Fruit fly (Drosophila melanogaster) whole organism, prepupa: Measurements from ENCODE around the gene Z600.

ENCODE experiments used
- CG11294 ChIP-seq: fragments of 200-800 bp; sonication (Bioruptor generic); IDR thresholded peaks from 2 replicates; pipeline ENCODE4 v1.3.6; 2022; ENCODE audit warnings: missing biosample characterization, missing genetic modification characterization
- CG6808 ChIP-seq: fragments of 200-800 bp; sonication (Bioruptor generic); optimal IDR thresholded peaks from 3 replicates; lab custom pipeline; 2017; ENCODE audit warnings: missing biosample characterization, missing genetic modification characterization, mild to moderate bottlenecking, moderate library complexity, missing genetic modification reagents
- Gug ChIP-seq: fragments of 200-800 bp; sonication (Bioruptor generic); IDR thresholded peaks from 2 replicates; pipeline ENCODE4 v1.3.6; 2022; ENCODE audit warnings: missing biosample characterization, missing genetic modification characterization
- cyc ChIP-seq: fragments of 200-800 bp; sonication (Bioruptor generic); optimal IDR thresholded peaks from 3 replicates; lab custom pipeline; 2016; ENCODE audit warnings: missing biosample characterization, missing genetic modification characterization
- eg ChIP-seq: fragments of 200-800 bp; sonication (Bioruptor generic); IDR thresholded peaks from 3 replicates; pipeline ENCODE4 v1.3.6; 2022; ENCODE audit warnings: missing biosample characterization, missing genetic modification characterization
- fd85E ChIP-seq: fragments of 200-800 bp; sonication (Bioruptor generic); optimal IDR thresholded peaks from 3 replicates; lab custom pipeline; 2016; ENCODE audit warnings: missing biosample characterization, missing genetic modification characterization
- svp ChIP-seq: fragments of 200-800 bp; sonication (Bioruptor generic); peaks from one replicate; lab custom pipeline; 2016; ENCODE audit warnings: missing biosample characterization, missing genetic modification characterization
- vri ChIP-seq: fragments of 200-800 bp; sonication (Bioruptor generic); optimal IDR thresholded peaks from 3 replicates; lab custom pipeline; 2016; ENCODE audit warnings: missing biosample characterization, mild to moderate bottlenecking, missing genetic modification characterization

DNA sequence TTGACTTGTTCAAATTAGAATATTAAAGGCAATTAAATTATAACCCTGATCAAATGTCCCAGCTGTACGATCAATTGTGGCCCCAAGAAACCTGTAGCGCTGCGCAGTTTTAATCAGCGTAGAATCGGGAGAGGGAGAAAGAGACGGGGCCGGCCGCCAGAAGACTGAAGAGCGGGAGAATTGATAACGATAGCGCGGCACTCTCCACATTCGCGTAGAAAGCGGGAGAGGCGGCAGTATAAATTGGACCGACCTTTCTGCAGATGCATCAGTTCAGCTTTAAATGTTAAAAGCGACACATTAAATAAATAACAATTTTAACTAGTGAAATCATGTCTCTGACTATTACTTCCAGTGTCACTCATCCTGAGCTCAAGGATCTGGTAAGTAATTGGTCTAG, 1.9 kb downstream of the Z600 start, which contains the start of gene MsrA:
- TF ChIP-seq cyc (GFP tag; lab: Kevin White, UChicago): no peak
- no peak for TF ChIP-seq CG6808
- TF ChIP-seq Gug: no peak
- TF ChIP-seq eg (GFP tag; lab: Robert Waterston, UW): no peak
- no peak for TF ChIP-seq fd85E (GFP tag; lab: Kevin White, UChicago)
- TF ChIP-seq CG11294: no peak
- TF ChIP-seq svp (GFP tag; lab: Kevin White, UChicago): peak; percentile 80
- peak; percentile 37 for TF ChIP-seq vri
